Worm (Caenorhabditis elegans) whole organism, L4/young adult: ENCODE results near the gene oac-31.

ENCODE experiments used
- W03F9.2 ChIP-seq: fragments of 150-350 bp; optimal IDR thresholded peaks from 2 replicates; lab custom pipeline; 2014; ENCODE audit warnings: missing biosample characterization, missing genetic modification characterization
- dao-5 ChIP-seq: sonication (generic microtip); optimal IDR thresholded peaks from 2 replicates; lab custom pipeline; 2016; ENCODE audit warnings: missing genotype, missing genetic modification characterization, moderate library complexity, missing compliant biosample characterization
- him-1 ChIP-seq: sonication (generic microtip); optimal IDR thresholded peaks from 2 replicates; lab custom pipeline; 2016; ENCODE audit warnings: missing genotype, missing genetic modification reagents, missing genetic modification characterization, missing compliant biosample characterization

Gene oac-31

ce11 chrV:1541786-1542185, at the start of gene oac-31:
oac-31 (minus strand) TSS chrV:1541886.
- no peak for TF ChIP-seq dao-5 (tag; lab: Kevin White, UChicago)
- no peak for TF ChIP-seq him-1 (tag; lab: Kevin White, UChicago)
- no peak for TF ChIP-seq W03F9.2 (tag; lab: Kevin White, UChicago)

DNA sequence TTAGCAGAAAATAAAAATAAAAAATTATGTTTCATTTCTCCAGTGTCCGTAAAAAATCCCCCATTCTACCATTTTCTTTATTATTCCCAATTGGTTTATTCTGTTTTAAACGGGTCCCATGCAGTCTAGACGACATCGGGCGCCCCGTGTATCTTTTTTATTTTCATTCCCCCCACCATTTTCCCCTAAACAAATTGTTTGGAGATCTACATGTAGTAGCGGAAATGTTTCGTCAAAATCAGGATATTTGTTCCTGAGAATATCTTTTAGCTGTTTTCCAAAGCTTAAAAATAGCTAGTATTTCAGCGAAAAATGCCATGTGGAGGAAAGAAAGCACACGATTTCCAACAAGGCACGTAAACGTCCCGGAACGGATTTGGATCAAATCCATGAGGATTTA, 46.4 kb upstream of the oac-31 start, which contains the start of gene F16B4.5:
Gene F16B4.5, plus strand, starts transcription at position 301 of the 400 bp plus-strand sequence.
- TF ChIP-seq W03F9.2 (tag; lab: Kevin White, UChicago) = no peak
- TF ChIP-seq dao-5 (tag; lab: Kevin White, UChicago) = no peak
- TF ChIP-seq him-1 (tag; lab: Kevin White, UChicago) = no peak

DNA sequence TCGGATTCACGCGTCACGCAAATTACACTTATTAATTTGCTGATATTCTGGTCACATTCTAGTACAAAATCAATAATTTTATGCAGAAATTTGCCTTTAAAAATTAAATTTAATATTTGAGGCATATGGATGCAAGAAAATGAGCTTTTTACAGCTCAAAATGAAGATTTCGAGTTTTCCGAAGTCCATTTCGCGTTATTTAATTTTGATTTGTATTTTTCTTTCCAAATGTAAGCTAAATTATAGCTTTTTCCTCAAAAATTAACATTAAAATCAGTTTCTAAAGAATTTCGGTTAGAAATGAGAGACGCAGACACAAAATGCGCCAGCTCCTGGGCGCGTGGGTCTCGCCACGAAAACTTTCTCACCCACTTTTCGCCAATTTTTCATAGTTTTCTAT, 45.2 kb upstream of the oac-31 start, which contains the start of gene F16B4.6:
Gene F16B4.6, plus strand, starts transcription at position 301 of the 400 bp plus-strand sequence.
- TF ChIP-seq dao-5 (tag; lab: Kevin White, UChicago) (no peak), him-1 (tag; lab: Kevin White, UChicago) (no peak), W03F9.2 (tag; lab: Kevin White, UChicago) (no peak)

DNA sequence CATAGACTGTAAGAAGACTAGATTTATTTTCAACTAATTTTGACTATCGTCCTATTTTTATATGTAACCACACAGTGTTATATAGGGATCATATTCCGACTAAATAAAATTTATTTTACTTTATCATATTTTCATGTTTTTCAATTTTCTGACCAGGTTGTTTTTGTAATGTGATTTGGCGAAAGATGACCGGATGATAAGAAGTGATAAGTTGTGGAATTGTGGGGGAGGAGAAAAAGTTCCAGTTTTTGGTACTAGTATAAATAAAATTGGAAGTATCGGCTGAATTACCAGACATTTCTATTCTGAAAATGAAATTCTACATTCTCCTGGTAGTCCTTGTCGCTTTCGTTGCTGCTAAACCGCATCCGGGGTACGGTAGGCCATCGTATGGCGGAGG, 43.7 kb upstream of the oac-31 start, which contains the start of gene F16B4.7:
Gene F16B4.7, plus strand, starts transcription at position 301 of the 400 bp plus-strand sequence.
- no peak for TF ChIP-seq dao-5 (tag; lab: Kevin White, UChicago)
- no peak for TF ChIP-seq W03F9.2 (tag; lab: Kevin White, UChicago)
- no peak for TF ChIP-seq him-1 (tag; lab: Kevin White, UChicago)

DNA sequence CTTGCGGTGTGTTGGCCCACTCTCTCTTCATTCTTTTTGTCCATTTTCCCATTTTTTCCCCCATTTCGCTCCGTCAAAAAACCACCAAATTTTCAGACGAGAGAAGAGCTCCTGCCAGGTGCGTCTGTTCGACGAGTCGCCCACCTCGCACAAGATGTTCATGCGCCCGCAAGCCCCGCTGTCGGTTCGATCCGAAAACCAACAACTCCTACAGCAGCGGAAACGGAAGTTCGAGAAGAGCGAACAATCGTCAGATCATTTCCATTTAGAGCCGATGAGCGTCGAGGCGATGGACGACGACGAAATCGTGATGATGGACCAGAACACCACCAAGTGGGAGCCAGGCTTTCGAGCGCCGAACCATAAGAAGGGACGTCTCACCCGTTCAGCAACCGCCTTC, 41.6 kb upstream of the oac-31 start:
- TF ChIP-seq him-1 (tag; lab: Kevin White, UChicago) = no peak
- TF ChIP-seq dao-5 (tag; lab: Kevin White, UChicago) = no peak
- no peak for TF ChIP-seq W03F9.2 (tag; lab: Kevin White, UChicago)

ce11 chrV:1579790-1580189, 38.1 kb upstream of the oac-31 start:
- TF ChIP-seq dao-5 (tag; lab: Kevin White, UChicago) = no peak
- TF ChIP-seq him-1 (tag; lab: Kevin White, UChicago) = no peak
- TF ChIP-seq W03F9.2 (tag; lab: Kevin White, UChicago) = no peak

ce11 chrV:1578572-1579230, 37.0 kb upstream of the oac-31 start:
- no peak for TF ChIP-seq dao-5 (tag; lab: Kevin White, UChicago)
- TF ChIP-seq him-1 (tag; lab: Kevin White, UChicago) = no peak
- no peak for TF ChIP-seq W03F9.2 (tag; lab: Kevin White, UChicago)

DNA sequence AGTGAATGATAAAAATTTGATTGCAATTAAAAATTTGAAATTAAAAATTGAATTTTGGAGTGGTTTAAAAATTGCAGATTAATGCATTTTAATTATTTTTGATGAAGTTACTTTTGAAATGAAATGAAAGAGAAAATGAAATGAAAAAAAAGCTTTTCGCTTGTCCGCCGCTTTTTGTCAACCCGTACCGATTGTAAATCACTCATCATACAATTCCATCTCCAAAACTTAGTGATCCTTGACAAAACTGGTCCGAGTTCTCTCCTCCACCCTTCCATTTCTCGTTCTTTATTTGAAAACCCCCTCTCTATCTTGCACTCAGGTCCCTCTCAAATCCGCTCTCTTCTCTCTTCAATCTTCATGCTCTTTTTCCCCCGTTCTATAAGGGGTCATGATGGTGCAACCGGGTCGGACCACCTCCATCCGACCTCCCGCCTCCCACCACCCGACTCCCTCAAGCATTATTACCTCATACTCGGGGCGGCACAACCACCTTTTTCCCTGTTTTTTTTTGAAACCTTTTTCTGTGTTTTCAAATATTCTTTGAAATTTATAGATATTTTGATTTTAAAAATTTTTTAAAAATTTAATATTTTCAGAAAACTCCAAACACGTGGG, 35.5 kb upstream of the oac-31 start:
- TF ChIP-seq dao-5 (tag; lab: Kevin White, UChicago) = no peak
- TF ChIP-seq him-1 (tag; lab: Kevin White, UChicago) = no peak
- no peak for TF ChIP-seq W03F9.2 (tag; lab: Kevin White, UChicago)

DNA sequence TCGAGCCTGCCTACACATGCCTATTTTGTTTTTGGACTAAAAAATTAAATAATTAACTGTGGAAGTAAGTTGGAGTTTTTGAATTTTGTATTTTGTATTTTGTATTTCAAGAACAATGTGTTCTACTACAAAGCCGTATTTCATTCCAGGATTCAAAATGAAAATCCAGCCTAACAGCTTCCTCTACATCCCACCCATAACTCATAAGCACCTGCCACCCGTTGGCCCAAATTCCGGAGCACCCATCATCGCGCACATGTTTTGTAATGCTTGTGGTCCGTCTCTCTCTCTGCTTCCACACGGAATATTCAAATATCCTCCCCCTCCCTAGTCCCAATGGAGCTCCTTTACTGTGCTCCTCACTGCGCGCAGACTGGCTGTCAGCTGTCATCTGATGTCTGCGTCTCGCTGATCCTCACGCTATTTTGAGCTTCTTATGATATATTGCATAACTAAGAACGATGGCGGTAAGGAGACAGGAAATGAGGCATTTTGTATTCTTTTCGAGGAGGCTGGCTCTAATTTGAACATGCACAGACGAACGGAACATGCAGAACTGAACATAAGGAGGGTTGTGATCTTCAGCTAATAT, 33.9 kb upstream of the oac-31 start:
- TF ChIP-seq him-1 (tag; lab: Kevin White, UChicago) = no peak
- no peak for TF ChIP-seq dao-5 (tag; lab: Kevin White, UChicago)
- no peak for TF ChIP-seq W03F9.2 (tag; lab: Kevin White, UChicago)

- no peak for TF ChIP-seq dao-5 (tag; lab: Kevin White, UChicago)
- no peak for TF ChIP-seq him-1 (tag; lab: Kevin White, UChicago)
- TF ChIP-seq W03F9.2 (tag; lab: Kevin White, UChicago) = no peak
Observed at ce11 chrV:1574599-1574998, 32.9 kb upstream of the oac-31 start.

- TF ChIP-seq him-1 (tag; lab: Kevin White, UChicago) (no peak), dao-5 (tag; lab: Kevin White, UChicago) (no peak), W03F9.2 (tag; lab: Kevin White, UChicago) (no peak)
Observed at ce11 chrV:1572585-1572984, 30.9 kb upstream of the oac-31 start.

ce11 chrV:1570679-1571078, 29.0 kb upstream of the oac-31 start:
- TF ChIP-seq W03F9.2 (tag; lab: Kevin White, UChicago) (no peak), him-1 (tag; lab: Kevin White, UChicago) (no peak), dao-5 (tag; lab: Kevin White, UChicago) (no peak)

- TF ChIP-seq him-1 (tag; lab: Kevin White, UChicago) (no peak), W03F9.2 (tag; lab: Kevin White, UChicago) (no peak), dao-5 (tag; lab: Kevin White, UChicago) (no peak)
Observed at ce11 chrV:1569750-1570419, 28.2 kb upstream of the oac-31 start.
